Fruit fly (Drosophila melanogaster) whole organism, embryonic: ENCODE data around the gene IKKbeta.

Experiments used
- Abd-B ChIP-seq: fragments of 200-800 bp; sonication (Bioruptor generic); optimal IDR thresholded peaks from 2 replicates; lab custom pipeline; 2018; ENCODE audit warnings: missing biosample characterization, mild to moderate bottlenecking, missing genetic modification characterization, moderate library complexity
- Atf6 ChIP-seq: fragments of 200-800 bp; sonication (Bioruptor generic); IDR thresholded peaks from 2 replicates; pipeline ENCODE4 v1.3.6; 2022; ENCODE audit warnings: missing biosample characterization, missing genetic modification characterization
- CG11695 ChIP-seq: fragments of 200-800 bp; sonication (Bioruptor generic); IDR thresholded peaks from 3 replicates; pipeline ENCODE4 v1.3.6; 2022; ENCODE audit warnings: missing biosample characterization, missing genetic modification characterization
- CG12769 ChIP-seq: fragments of 200-800 bp; sonication (Bioruptor generic); optimal IDR thresholded peaks from 2 replicates; lab custom pipeline; 2019; ENCODE audit warnings: missing biosample characterization, mild to moderate bottlenecking, missing genetic modification characterization, moderate library complexity
- CG12942 ChIP-seq: fragments of 200-800 bp; sonication (Bioruptor generic); optimal IDR thresholded peaks from 3 replicates; lab custom pipeline; 2016; ENCODE audit warnings: missing biosample characterization, missing genetic modification characterization
- CG1529 ChIP-seq: fragments of 200-800 bp; sonication (Bioruptor generic); optimal IDR thresholded peaks from 3 replicates; lab custom pipeline; 2018; ENCODE audit warnings: missing biosample characterization, missing genetic modification characterization
- CG16815 ChIP-seq: fragments of 200-800 bp; sonication (Bioruptor generic); optimal IDR thresholded peaks from 3 replicates; lab custom pipeline; 2017; ENCODE audit warnings: missing biosample characterization, mild to moderate bottlenecking, missing genetic modification characterization
- CG17359 ChIP-seq: fragments of 200-800 bp; sonication (Bioruptor generic); optimal IDR thresholded peaks from 3 replicates; lab custom pipeline; 2018; ENCODE audit warnings: missing biosample characterization, mild to moderate bottlenecking, missing genetic modification characterization, moderate library complexity
- CG2875 ChIP-seq: fragments of 200-800 bp; sonication (Bioruptor generic); optimal IDR thresholded peaks from 2 replicates; lab custom pipeline; 2017; ENCODE audit warnings: missing biosample characterization, mild to moderate bottlenecking, missing genetic modification characterization, missing genetic modification reagents
- CG30431 ChIP-seq: fragments of 200-800 bp; sonication (Bioruptor generic); optimal IDR thresholded peaks from 2 replicates; lab custom pipeline; 2017; ENCODE audit warnings: missing biosample characterization, missing genetic modification characterization
- CG33557 ChIP-seq: fragments of 200-800 bp; sonication (Bioruptor generic); optimal IDR thresholded peaks from 2 replicates; lab custom pipeline; 2019; ENCODE audit warnings: missing biosample characterization, mild to moderate bottlenecking, missing genetic modification characterization, moderate library complexity
- CG4730 ChIP-seq: fragments of 200-800 bp; sonication (Bioruptor generic); IDR thresholded peaks from 2 replicates; pipeline ENCODE4 v1.3.6; 2022; ENCODE audit warnings: missing biosample characterization, missing genetic modification characterization
- CG6689 ChIP-seq: fragments of 200-800 bp; sonication (Bioruptor generic); IDR thresholded peaks from 2 replicates; pipeline ENCODE4 v1.3.6; 2022; ENCODE audit warnings: missing biosample characterization, missing genetic modification characterization
- CG7928 ChIP-seq: fragments of 200-800 bp; sonication (Bioruptor generic); optimal IDR thresholded peaks from 2 replicates; lab custom pipeline; 2017; ENCODE audit warnings: missing biosample characterization, mild to moderate bottlenecking, missing genetic modification characterization
- CG9437 ChIP-seq: fragments of 200-800 bp; sonication (Bioruptor generic); optimal IDR thresholded peaks from 2 replicates; lab custom pipeline; 2018; ENCODE audit warnings: missing biosample characterization, mild to moderate bottlenecking, missing genetic modification characterization
- CG9797 ChIP-seq: fragments of 200-800 bp; sonication (Bioruptor generic); optimal IDR thresholded peaks from 3 replicates; lab custom pipeline; 2018; ENCODE audit warnings: missing biosample characterization, mild to moderate bottlenecking, missing genetic modification characterization
- CG9817 ChIP-seq: fragments of 200-800 bp; sonication (Bioruptor generic); optimal IDR thresholded peaks from 2 replicates; lab custom pipeline; 2018; ENCODE audit warnings: missing biosample characterization, mild to moderate bottlenecking, missing genetic modification characterization, moderate library complexity
- CG9876 ChIP-seq: fragments of 200-800 bp; sonication (Bioruptor generic); optimal IDR thresholded peaks from 2 replicates; lab custom pipeline; 2016; ENCODE audit warnings: missing biosample characterization, missing genetic modification characterization
- Chrac-16 ChIP-seq: fragments of 200-800 bp; sonication (Bioruptor generic); optimal IDR thresholded peaks from 3 replicates; lab custom pipeline; 2016; ENCODE audit warnings: missing biosample characterization, missing genetic modification characterization
- Dip2 ChIP-seq: fragments of 200-800 bp; sonication (Bioruptor generic); IDR thresholded peaks from 2 replicates; pipeline ENCODE4 v1.3.6; 2022; ENCODE audit warnings: missing biosample characterization, missing genetic modification characterization
- Doc2 ChIP-seq: fragments of 200-800 bp; sonication (Bioruptor generic); IDR thresholded peaks from 2 replicates; pipeline ENCODE4 v1.3.6; 2022; ENCODE audit warnings: missing biosample characterization, missing genetic modification characterization
- Dref ChIP-seq: fragments of 200-800 bp; sonication (Bioruptor generic); IDR thresholded peaks from 2 replicates; pipeline ENCODE4 v1.3.6; 2022; ENCODE audit warnings: missing biosample characterization, missing genetic modification characterization
- Drgx ChIP-seq: fragments of 200-800 bp; sonication (Bioruptor generic); IDR thresholded peaks from 2 replicates; pipeline ENCODE4 v1.3.6; 2022; ENCODE audit warnings: missing biosample characterization, missing genetic modification characterization
- HmgZ ChIP-seq: fragments of 200-800 bp; sonication (Bioruptor generic); optimal IDR thresholded peaks from 2 replicates; lab custom pipeline; 2018; ENCODE audit warnings: missing biosample characterization, mild to moderate bottlenecking, missing genetic modification characterization
- Med ChIP-seq: fragments of 200-800 bp; sonication (Bioruptor generic); peaks from one replicate; lab custom pipeline; 2016; ENCODE audit warnings: missing biosample characterization, missing genetic modification characterization, mild to moderate bottlenecking, inconsistent platforms, moderate library complexity
- NC2β ChIP-seq: fragments of 200-800 bp; sonication (Bioruptor generic); optimal IDR thresholded peaks from 2 replicates; lab custom pipeline; 2016; ENCODE audit warnings: missing biosample characterization, missing genetic modification characterization
- Nf-YB ChIP-seq: fragments of 200-800 bp; sonication (Bioruptor generic); optimal IDR thresholded peaks from 3 replicates; lab custom pipeline; 2019; ENCODE audit warnings: missing biosample characterization, mild to moderate bottlenecking, missing genetic modification characterization, moderate library complexity
- Nf-YC ChIP-seq: fragments of 200-800 bp; optimal IDR thresholded peaks from 3 replicates; lab custom pipeline; 2019; ENCODE audit warnings: missing biosample characterization, mild to moderate bottlenecking, missing genetic modification characterization, moderate library complexity
- Opbp ChIP-seq: fragments of 200-800 bp; sonication (Bioruptor generic); IDR thresholded peaks from 3 replicates; pipeline ENCODE4 v1.3.6; 2022; ENCODE audit warnings: missing biosample characterization, missing genetic modification characterization; ENCODE audit not compliant: partially characterized antibody
- Rx ChIP-seq: fragments of 200-800 bp; sonication (Bioruptor generic); IDR thresholded peaks from 2 replicates; pipeline ENCODE4 v1.3.6; 2022; ENCODE audit warnings: missing biosample characterization, missing genetic modification characterization
- ap ChIP-seq: fragments of 200-800 bp; sonication (Bioruptor generic); IDR thresholded peaks from 2 replicates; pipeline ENCODE4 v1.3.6; 2022; ENCODE audit warnings: missing biosample characterization, missing genetic modification characterization
- ara ChIP-seq: fragments of 200-800 bp; sonication (Bioruptor generic); IDR thresholded peaks from 2 replicates; pipeline ENCODE4 v1.3.6; 2022; ENCODE audit warnings: missing biosample characterization, missing genetic modification characterization
- bbx ChIP-seq: fragments of 200-800 bp; sonication (Bioruptor generic); IDR thresholded peaks from 2 replicates; pipeline ENCODE4 v1.3.6; 2022; ENCODE audit warnings: missing biosample characterization, missing genetic modification characterization; ENCODE audit not compliant: partially characterized antibody
- bsh ChIP-seq, 2 experiments: fragments of 200-800 bp; sonication (Bioruptor generic); optimal IDR thresholded peaks; 2 replicates each; lab custom pipeline; 2017 to 2018; ENCODE audit warnings: mild to moderate bottlenecking in 2 of 2, missing biosample characterization in 2 of 2, missing genetic modification characterization in 2 of 2, moderate library complexity in 1 of 2
- chinmo ChIP-seq: fragments of 200-800 bp; sonication (Bioruptor generic); IDR thresholded peaks from 4 replicates; pipeline ENCODE4 v1.3.6; 2022; ENCODE audit warnings: missing biosample characterization, missing genetic modification characterization; ENCODE audit not compliant: partially characterized antibody
- crol ChIP-seq: fragments of 200-800 bp; sonication (Bioruptor generic); IDR thresholded peaks from 2 replicates; pipeline ENCODE4 v1.3.6; 2022; ENCODE audit warnings: missing biosample characterization, missing genetic modification characterization
- grn ChIP-seq: fragments of 200-800 bp; sonication (Bioruptor generic); optimal IDR thresholded peaks from 3 replicates; lab custom pipeline; 2017; ENCODE audit warnings: missing biosample characterization, missing genetic modification characterization
- gsb-n ChIP-seq: fragments of 200-800 bp; sonication (Bioruptor generic); optimal IDR thresholded peaks from 3 replicates; lab custom pipeline; 2018; ENCODE audit warnings: missing biosample characterization, mild to moderate bottlenecking, missing genetic modification characterization
- hth ChIP-seq: fragments of >200 bp; optimal IDR thresholded peaks from 2 replicates; lab custom pipeline; 2017; ENCODE audit warnings: inconsistent platforms
- maf-S ChIP-seq: fragments of 200-800 bp; sonication (Bioruptor generic); optimal IDR thresholded peaks from 2 replicates; lab custom pipeline; 2016; ENCODE audit warnings: missing biosample characterization, missing genetic modification characterization
- mirr ChIP-seq: fragments of 200-800 bp; sonication (Bioruptor generic); optimal IDR thresholded peaks from 3 replicates; lab custom pipeline; 2018; ENCODE audit warnings: missing biosample characterization, mild to moderate bottlenecking, missing genetic modification characterization
- nerfin-1 ChIP-seq: fragments of 200-800 bp; sonication (Bioruptor generic); optimal IDR thresholded peaks from 3 replicates; lab custom pipeline; 2019; ENCODE audit warnings: missing biosample characterization, mild to moderate bottlenecking, missing genetic modification characterization, moderate library complexity
- onecut ChIP-seq: fragments of 200-800 bp; sonication (Bioruptor generic); IDR thresholded peaks from 2 replicates; pipeline ENCODE4 v1.3.6; 2022; ENCODE audit warnings: missing biosample characterization, missing genetic modification characterization
- peb ChIP-seq: fragments of 200-800 bp; sonication (Bioruptor generic); IDR thresholded peaks from 2 replicates; pipeline ENCODE4 v1.3.6; 2022; ENCODE audit warnings: missing biosample characterization, missing genetic modification characterization
- pita ChIP-seq: fragments of 200-800 bp; sonication (Bioruptor generic); optimal IDR thresholded peaks from 2 replicates; lab custom pipeline; 2017; ENCODE audit warnings: missing biosample characterization, mild to moderate bottlenecking, missing genetic modification characterization
- seq ChIP-seq: fragments of 200-800 bp; sonication (Bioruptor generic); IDR thresholded peaks from 2 replicates; pipeline ENCODE4 v1.3.6; 2022; ENCODE audit warnings: missing biosample characterization, missing genetic modification characterization
- sisA ChIP-seq: fragments of 200-800 bp; sonication (Bioruptor generic); IDR thresholded peaks from 2 replicates; pipeline ENCODE4 v1.3.6; 2022; ENCODE audit warnings: missing biosample characterization, missing genetic modification characterization
- slbo ChIP-seq: fragments of 200-800 bp; sonication (Bioruptor generic); IDR thresholded peaks from 2 replicates; pipeline ENCODE4 v1.3.6; 2022; ENCODE audit warnings: missing biosample characterization, missing genetic modification characterization
- sug ChIP-seq: fragments of 200-800 bp; optimal IDR thresholded peaks from 2 replicates; lab custom pipeline; 2019; ENCODE audit warnings: missing biosample characterization, mild to moderate bottlenecking, missing genetic modification characterization, moderate library complexity
- trh ChIP-seq: fragments of 200-800 bp; sonication (Bioruptor generic); optimal IDR thresholded peaks from 2 replicates; lab custom pipeline; 2016; ENCODE audit warnings: missing biosample characterization, missing genetic modification characterization

IKKbeta gene

dm6 chr3R:16011698-16012332, 37.4 kb downstream of the IKKbeta start (continued):
- no peak for TF ChIP-seq bbx (GFP tag; lab: Robert Waterston, UW)
- peak; percentile 91 for TF ChIP-seq Nf-YC (tag; lab: Kevin White, UChicago)
- TF ChIP-seq CG33557 (GFP tag; lab: Kevin White, UChicago) = no peak
- TF ChIP-seq bsh (GFP tag; optimal IDR thresholded peaks at IDR 0.05; lab: Kevin White, UChicago) = no peak
- TF ChIP-seq CG12769 (tag; lab: Kevin White, UChicago) = peak; percentile 54
- TF ChIP-seq chinmo (GFP tag; lab: Robert Waterston, UW) = 0 out of 4 replicates have a peak, but pooled peaks have one; percentile 38
- TF ChIP-seq trh = no peak
- TF ChIP-seq hth (lab: Kevin White, UChicago) = no peak
- TF ChIP-seq nerfin-1 = peak; percentile 25
- no peak for TF ChIP-seq onecut (GFP tag; lab: Robert Waterston, UW)
- no peak for TF ChIP-seq maf-S (GFP tag; lab: Kevin White, UChicago)
- peak; percentile 66 for TF ChIP-seq grn
- 0 out of 2 replicates have a peak, but pooled peaks have one; percentile 3 for TF ChIP-seq slbo (GFP tag; lab: Robert Waterston, UW)
- peak; percentile 88 for TF ChIP-seq Nf-YB (GFP tag; lab: Kevin White, UChicago)
- TF ChIP-seq Med = peak; percentile 64
- no peak for TF ChIP-seq NC2β

dm6 chr3R:16010009-16010505, 39.2 kb downstream of the IKKbeta start:
- no peak for TF ChIP-seq CG9437
- no peak for TF ChIP-seq CG4730
- no peak for TF ChIP-seq CG9817 (tag; lab: Kevin White, UChicago)
- TF ChIP-seq Doc2 (GFP tag; lab: Robert Waterston, UW) = no peak
- TF ChIP-seq Drgx (GFP tag; lab: Robert Waterston, UW) = no peak
- peak; percentile 40 for TF ChIP-seq mirr (GFP tag; lab: Kevin White, UChicago)
- no peak for TF ChIP-seq Chrac-16 (GFP tag; lab: Kevin White, UChicago)
- no peak for TF ChIP-seq Opbp (GFP tag; lab: Robert Waterston, UW)
- no peak for TF ChIP-seq CG1529 (GFP tag; lab: Kevin White, UChicago)
- TF ChIP-seq gsb-n (tag; lab: Kevin White, UChicago) = no peak
- no peak for TF ChIP-seq CG9797 (GFP tag; lab: Kevin White, UChicago)
- TF ChIP-seq CG9876 (GFP tag; lab: Kevin White, UChicago) = no peak
- no peak for TF ChIP-seq crol (GFP tag; lab: Robert Waterston, UW)
- no peak for TF ChIP-seq CG12769 (tag; lab: Kevin White, UChicago)
- TF ChIP-seq grn = peak; percentile 78
- no peak for TF ChIP-seq ara
- TF ChIP-seq Rx (GFP tag; lab: Robert Waterston, UW) = no peak
- no peak for TF ChIP-seq HmgZ (tag; lab: Kevin White, UChicago)
- no peak for TF ChIP-seq CG16815 (GFP tag; lab: Kevin White, UChicago)
- no peak for TF ChIP-seq sisA (GFP tag; lab: Robert Waterston, UW)
- no peak for TF ChIP-seq CG30431
- TF ChIP-seq pita (GFP tag; lab: Kevin White, UChicago) = no peak
- TF ChIP-seq Abd-B (GFP tag; lab: Kevin White, UChicago) = no peak
- no peak for TF ChIP-seq Dip2
- no peak for TF ChIP-seq CG17359 (tag; lab: Kevin White, UChicago)
- TF ChIP-seq CG7928 (GFP tag; lab: Kevin White, UChicago) = no peak
- TF ChIP-seq CG2875 (GFP tag; lab: Kevin White, UChicago) = no peak
- no peak for TF ChIP-seq CG6689
- peak; percentile 50 for TF ChIP-seq sug
- no peak for TF ChIP-seq CG11695
- peak; percentile 25; the same call in 1 of the 2 replicates for TF ChIP-seq seq (GFP tag; lab: Robert Waterston, UW)
- no peak for TF ChIP-seq CG12942 (GFP tag; lab: Kevin White, UChicago)
- no peak for TF ChIP-seq ap (GFP tag; lab: Robert Waterston, UW)
- TF ChIP-seq peb (GFP tag; lab: Robert Waterston, UW) = no peak
- no peak for TF ChIP-seq Dref (GFP tag; lab: Robert Waterston, UW)
- no peak for TF ChIP-seq Atf6 (GFP tag; lab: Robert Waterston, UW)
